Fruit fly (Drosophila melanogaster) whole organism, embryonic: Measurements from ENCODE around the gene CG11030.

Experiments
- CG13296 ChIP-seq: fragments of 200-800 bp; sonication (Bioruptor generic); optimal IDR thresholded peaks from 3 replicates; lab custom pipeline; 2018; ENCODE audit warnings: missing biosample characterization, mild to moderate bottlenecking, missing genetic modification characterization
- CG13775 ChIP-seq: fragments of 200-800 bp; sonication (Bioruptor generic); optimal IDR thresholded peaks from 3 replicates; lab custom pipeline; 2017; ENCODE audit warnings: missing biosample characterization, mild to moderate bottlenecking, missing genetic modification characterization
- CG14667 ChIP-seq: fragments of 200-800 bp; sonication (Bioruptor generic); IDR thresholded peaks from 2 replicates; pipeline ENCODE4 v1.3.6; 2022; ENCODE audit warnings: missing biosample characterization, missing genetic modification characterization
- CG34422 ChIP-seq: fragments of 200-800 bp; sonication (Bioruptor generic); IDR thresholded peaks from 3 replicates; pipeline ENCODE4 v1.3.6; 2022; ENCODE audit warnings: missing biosample characterization, missing genetic modification characterization
- CHES-1-like ChIP-seq: fragments of 200-800 bp; sonication (Bioruptor generic); optimal IDR thresholded peaks from 2 replicates; lab custom pipeline; 2016; ENCODE audit warnings: missing biosample characterization, missing genetic modification characterization
- Ets65A ChIP-seq: fragments of 200-800 bp; sonication (Bioruptor generic); peaks from one replicate; lab custom pipeline; 2016; ENCODE audit warnings: missing biosample characterization, missing genetic modification characterization
- Spps ChIP-seq: fragments of 200-800 bp; sonication (Bioruptor generic); optimal IDR thresholded peaks from 2 replicates; lab custom pipeline; 2018; ENCODE audit warnings: missing biosample characterization, mild to moderate bottlenecking, missing genetic modification characterization

DNA sequence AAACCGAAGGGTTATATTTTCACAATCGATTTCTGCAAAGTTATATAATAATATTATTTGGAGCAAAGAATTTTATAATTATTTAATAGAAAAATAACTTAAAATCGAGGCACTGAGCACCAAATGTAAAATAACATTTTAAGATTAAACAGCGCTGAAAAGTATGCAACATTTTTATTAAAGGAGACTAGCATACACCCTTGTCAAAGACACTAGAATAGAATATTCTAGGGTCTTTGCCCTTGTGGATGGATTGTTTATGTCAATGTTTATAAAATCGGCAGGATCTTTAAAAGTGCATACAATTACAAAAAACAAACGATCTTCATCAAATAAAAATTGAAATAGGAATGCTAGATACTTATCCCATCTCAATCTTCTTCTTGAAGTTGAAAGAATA is 79.6 kb downstream of the CG11030 start:
- TF ChIP-seq CG14667 (GFP tag; lab: Robert Waterston, UW) (no peak), Spps (no peak), CG13775 (GFP tag; lab: Kevin White, UChicago) (no peak), CG13296 (no peak), Ets65A (GFP tag; lab: Kevin White, UChicago) (no peak), CHES-1-like (GFP tag; lab: Kevin White, UChicago) (no peak), CG34422 (GFP tag; lab: Robert Waterston, UW) (no peak)
